Worm (Caenorhabditis elegans) whole organism, young adult: ENCODE data around the gene F11A5.17.

Experiments
- B0019.2 ChIP-seq: fragments of 200-800 bp; sonication (Bioruptor generic); conservative IDR thresholded peaks from 2 replicates; pipeline ENCODE4 v1.3.6; 2022; ENCODE audit warnings: missing genetic modification reagents, missing genetic modification characterization, missing compliant biosample characterization
- B0035.1 ChIP-seq: sonication (generic microtip); optimal IDR thresholded peaks from 2 replicates; lab custom pipeline; 2016; ENCODE audit warnings: missing genetic modification characterization, mild to moderate bottlenecking, missing compliant biosample characterization, missing genotype, missing genetic modification reagents
- F37B4.10 ChIP-seq: fragments of 200-800 bp; sonication (Bioruptor generic); IDR thresholded peaks from 2 replicates; pipeline ENCODE4 v1.3.6; 2022; ENCODE audit warnings: missing genetic modification characterization, missing compliant biosample characterization
- F55B11.4 ChIP-seq: sonication (generic microtip); optimal IDR thresholded peaks from 2 replicates; lab custom pipeline; 2016; ENCODE audit warnings: missing compliant biosample characterization, missing genetic modification characterization, borderline replicate concordance; ENCODE audit not compliant: insufficient read depth
- F57A8.1 ChIP-seq: fragments of 200-800 bp; sonication (Bioruptor generic); optimal IDR thresholded peaks from 2 replicates; lab custom pipeline; 2018; ENCODE audit warnings: mild to moderate bottlenecking, missing genetic modification characterization, moderate library complexity, missing compliant biosample characterization
- Y56A3A.18 ChIP-seq: fragments of 200-800 bp; sonication (Bioruptor generic); IDR thresholded peaks from 2 replicates; pipeline ENCODE4 v1.3.6; 2022; ENCODE audit warnings: missing genetic modification reagents, missing genetic modification characterization, missing compliant biosample characterization
- Y67H2A.10 ChIP-seq: fragments of 200-800 bp; sonication (Bioruptor generic); conservative IDR thresholded peaks from 2 replicates; pipeline ENCODE4 v1.3.6; 2022; ENCODE audit warnings: missing genetic modification reagents, missing genetic modification characterization, missing compliant biosample characterization
- Y79H2A.3 ChIP-seq: fragments of 200-800 bp; sonication (Bioruptor generic); conservative IDR thresholded peaks from 2 replicates; pipeline ENCODE4 v1.3.6; 2022; ENCODE audit warnings: missing genetic modification reagents, missing genetic modification characterization, missing compliant biosample characterization
- ama-1 ChIP-seq, 3 experiments: fragments of 150-350 bp in 1 of 3; sonication (generic microtip) in 2 of 3; optimal IDR thresholded peaks; 2 replicates each; lab custom pipeline; 2014 to 2018; ENCODE audit warnings: missing biosample characterization in 2 of 3, missing genetic modification characterization in 2 of 3, missing genetic modification reagents in 2 of 3
- aptf-2 ChIP-seq: fragments of 200-800 bp; sonication (Bioruptor generic); conservative IDR thresholded peaks from 2 replicates; pipeline ENCODE4 v1.3.6; 2022; ENCODE audit warnings: missing genetic modification reagents, missing genetic modification characterization, missing compliant biosample characterization
- athp-1 ChIP-seq: sonication (generic microtip); optimal IDR thresholded peaks from 2 replicates; lab custom pipeline; 2017; ENCODE audit warnings: mild to moderate bottlenecking, missing genetic modification characterization, missing compliant biosample characterization
- attf-5 ChIP-seq: fragments of 200-800 bp; sonication (Bioruptor generic); optimal IDR thresholded peaks from 2 replicates; lab custom pipeline; 2018; ENCODE audit warnings: mild to moderate bottlenecking, missing genetic modification characterization, missing compliant biosample characterization
- bed-1 ChIP-seq: fragments of 200-800 bp; sonication (Bioruptor generic); IDR thresholded peaks from 2 replicates; pipeline ENCODE4 v1.3.6; 2022; ENCODE audit warnings: missing genetic modification reagents, missing genetic modification characterization, missing compliant biosample characterization
- dpl-1 ChIP-seq: fragments of 150-350 bp; optimal IDR thresholded peaks from 2 replicates; lab custom pipeline; 2014; ENCODE audit warnings: missing biosample characterization, missing genetic modification reagents, missing genetic modification characterization
- egl-44 ChIP-seq: fragments of 200-800 bp; sonication (Bioruptor generic); IDR thresholded peaks from 2 replicates; pipeline ENCODE4 v1.3.6; 2022; ENCODE audit warnings: missing genetic modification reagents, missing genetic modification characterization, missing compliant biosample characterization
- egrh-3 ChIP-seq: fragments of 200-800 bp; sonication (Bioruptor generic); IDR thresholded peaks from 2 replicates; pipeline ENCODE4 v1.3.6; 2022; ENCODE audit warnings: missing genetic modification reagents, missing genetic modification characterization, missing compliant biosample characterization
- let-526 ChIP-seq: fragments of 200-800 bp; sonication (Bioruptor generic); IDR thresholded peaks from 2 replicates; pipeline ENCODE4 v1.3.6; 2022; ENCODE audit warnings: missing genetic modification reagents, missing genetic modification characterization, missing compliant biosample characterization
- lin-35 ChIP-seq, 3 experiments: fragments of 150-350 bp in 2 of 3; sonication (generic microtip) in 1 of 3; optimal IDR thresholded peaks; 2 replicates each; lab custom pipeline; 2014 to 2018; ENCODE audit warnings: missing biosample characterization in 3 of 3, missing genetic modification characterization in 3 of 3, missing genetic modification reagents in 3 of 3
- lin-40 ChIP-seq: sonication (generic microtip); optimal IDR thresholded peaks from 2 replicates; lab custom pipeline; 2016; ENCODE audit warnings: missing genetic modification characterization, mild to moderate bottlenecking, missing compliant biosample characterization, missing genotype, missing genetic modification reagents
- mel-28 ChIP-seq: sonication (generic microtip); optimal IDR thresholded peaks from 2 replicates; lab custom pipeline; 2016; ENCODE audit warnings: borderline replicate concordance, mild to moderate bottlenecking, missing genetic modification characterization, missing compliant biosample characterization
- mes-4 ChIP-seq: sonication (generic microtip); optimal IDR thresholded peaks from 2 replicates; lab custom pipeline; 2016; ENCODE audit warnings: missing genotype, missing genetic modification characterization, missing compliant biosample characterization
- nfya-1 ChIP-seq: sonication (generic microtip); optimal IDR thresholded peaks from 2 replicates; lab custom pipeline; 2017; ENCODE audit warnings: antibody characterized with exemption, missing compliant biosample characterization, missing genetic modification characterization, borderline replicate concordance; ENCODE audit not compliant: insufficient read depth
- nhr-120 ChIP-seq: fragments of 200-800 bp; sonication (Bioruptor generic); IDR thresholded peaks from 2 replicates; pipeline ENCODE4 v1.3.6; 2022; ENCODE audit warnings: missing genetic modification characterization, missing compliant biosample characterization
- nhr-80 ChIP-seq: sonication (generic microtip); optimal IDR thresholded peaks from 2 replicates; lab custom pipeline; 2016; ENCODE audit warnings: missing genetic modification characterization, missing compliant biosample characterization
- nhr-90 ChIP-seq: sonication (generic microtip); optimal IDR thresholded peaks from 2 replicates; lab custom pipeline; 2016; ENCODE audit warnings: missing genotype, mild to moderate bottlenecking, missing genetic modification characterization, missing compliant biosample characterization
- rcor-1 ChIP-seq: fragments of 200-800 bp; sonication (Bioruptor generic); IDR thresholded peaks from 2 replicates; pipeline ENCODE4 v1.3.6; 2022; ENCODE audit warnings: missing genetic modification reagents, missing genetic modification characterization, missing compliant biosample characterization
- rpc-1 ChIP-seq, 2 experiments: fragments of 150-350 bp in 1 of 2; sonication (generic microtip) in 1 of 2; optimal IDR thresholded peaks; 2 replicates each; lab custom pipeline; 2014 to 2018; ENCODE audit warnings: missing biosample characterization in 1 of 2, missing genetic modification characterization in 1 of 2, missing genetic modification reagents in 1 of 2, missing genotype in 1 of 2
- tbp1 ChIP-seq: fragments of 200-800 bp; sonication (Bioruptor generic); optimal IDR thresholded peaks from 2 replicates; lab custom pipeline; 2018; ENCODE audit warnings: mild to moderate bottlenecking, missing genetic modification characterization, missing compliant biosample characterization
- ztf-22 ChIP-seq: fragments of 200-800 bp; sonication (Bioruptor generic); optimal IDR thresholded peaks from 2 replicates; lab custom pipeline; 2018; ENCODE audit warnings: mild to moderate bottlenecking, missing genetic modification characterization, moderate library complexity, missing compliant biosample characterization
- ztf-28 ChIP-seq: fragments of 200-800 bp; sonication (Bioruptor generic); IDR thresholded peaks from 2 replicates; pipeline ENCODE4 v1.3.6; 2022; ENCODE audit warnings: missing genetic modification reagents, missing genetic modification characterization, missing compliant biosample characterization

F11A5.17 gene

DNA sequence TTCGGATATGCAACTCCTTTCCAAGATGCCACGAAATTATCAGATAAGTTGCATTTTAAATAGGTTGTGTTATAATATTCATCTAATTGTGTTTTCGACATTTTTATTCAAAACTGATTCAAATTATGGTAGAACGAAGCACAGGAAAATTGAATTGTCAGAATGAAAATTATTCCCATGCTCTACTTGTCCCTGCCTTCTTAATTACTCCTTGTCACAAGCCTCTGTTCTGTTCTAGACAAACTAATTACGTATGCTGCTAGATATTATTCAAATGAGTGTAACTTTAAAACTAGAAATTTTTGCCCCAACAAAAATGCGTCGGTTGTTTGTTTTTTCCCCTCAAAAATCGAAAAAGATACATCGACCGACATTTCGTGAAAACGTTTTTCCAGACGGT, 42.2 kb downstream of the F11A5.17 start, which contains the start of gene srh-104:
Gene srh-104 (minus strand): TSS at position 101 of the 400 bp plus-strand sequence.
- TF ChIP-seq B0019.2 (no peak), dpl-1 (GFP tag; lab: Kevin White, UChicago) (no peak), ama-1 (optimal IDR thresholded peaks at IDR 0.05; lab: Kevin White, UChicago) (no peak), ama-1 (GFP tag; optimal IDR thresholded peaks at IDR 0.05; lab: Kevin White, UChicago) (no peak), rcor-1 (GFP tag; lab: Robert Waterston, UW) (no peak), bed-1 (GFP tag; lab: Robert Waterston, UW) (no peak), let-526 (GFP tag; lab: Robert Waterston, UW) (no peak), athp-1 (no peak), aptf-2 (GFP tag; lab: Robert Waterston, UW) (no peak), ztf-22 (GFP tag; lab: Kevin White, UChicago) (no peak), Y67H2A.10 (GFP tag; lab: Robert Waterston, UW) (no peak), ztf-28 (GFP tag; lab: Robert Waterston, UW) (no peak), lin-40 (tag; lab: Kevin White, UChicago) (no peak), attf-5 (GFP tag; lab: Kevin White, UChicago) (no peak), tbp1 (GFP tag; lab: Kevin White, UChicago) (no peak), nhr-80 (tag; lab: Kevin White, UChicago) (no peak)
- TF ChIP-seq, all 124 proteins: peak for 0

DNA sequence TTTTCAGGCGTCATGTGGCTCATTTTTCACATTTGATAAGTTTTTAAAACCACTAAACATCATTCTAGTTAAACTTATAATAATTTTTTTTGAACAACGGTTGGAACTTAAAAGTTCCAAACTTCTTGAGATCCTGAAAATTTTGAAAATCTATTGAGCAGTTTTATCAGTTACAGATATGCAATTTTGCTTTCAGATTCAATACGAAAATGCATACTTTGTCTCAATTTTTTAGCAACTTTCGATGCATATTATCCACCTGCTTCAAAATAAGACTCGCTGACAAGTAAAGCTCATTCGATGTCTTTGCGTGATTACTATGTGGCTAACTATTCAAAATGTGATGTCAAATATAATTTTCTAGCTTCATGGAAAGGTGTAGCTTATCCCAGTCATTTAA, 44.7 kb downstream of the F11A5.17 start, which contains the start of gene srh-95:
Gene srh-95 (plus strand): TSS at position 301 of the 400 bp plus-strand sequence.
- TF ChIP-seq mel-28 (no peak), lin-35 (GFP tag; optimal IDR thresholded peaks at IDR 0.05; lab: Kevin White, UChicago) (no peak), F55B11.4 (no peak), Y67H2A.10 (GFP tag; lab: Robert Waterston, UW) (no peak), nhr-120 (no peak), nhr-90 (no peak)
- TF ChIP-seq, all 124 proteins: peak for 0

DNA sequence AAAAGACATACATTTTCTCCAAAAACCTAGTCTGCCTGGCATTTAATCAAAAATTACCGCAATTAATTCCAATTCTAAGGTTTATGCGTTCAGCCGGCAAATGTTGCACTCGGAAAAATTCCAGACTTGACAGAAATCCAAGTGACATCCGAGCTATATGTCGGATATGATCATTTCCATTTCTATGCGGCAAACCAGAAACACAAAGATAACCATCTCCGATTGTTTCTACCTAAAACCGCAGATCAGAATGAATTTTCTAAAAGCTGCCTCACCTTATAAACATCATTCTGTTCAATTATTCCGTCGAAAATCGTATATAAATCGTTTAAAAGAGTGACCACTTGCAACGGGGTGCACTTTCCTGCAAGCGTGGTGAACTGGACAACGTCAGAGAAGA, 47.3 kb downstream of the F11A5.17 start:
- TF ChIP-seq Y79H2A.3 (GFP tag; lab: Robert Waterston, UW) (no peak), F37B4.10 (GFP tag; lab: Robert Waterston, UW) (no peak), athp-1 (no peak), rpc-1 (optimal IDR thresholded peaks at IDR 0.05; lab: Kevin White, UChicago) (no peak), rpc-1 (tag; optimal IDR thresholded peaks at IDR 0.05; lab: Kevin White, UChicago) (no peak), mes-4 (tag; lab: Kevin White, UChicago) (no peak), egl-44 (no peak), let-526 (GFP tag; lab: Robert Waterston, UW) (no peak), egrh-3 (GFP tag; lab: Robert Waterston, UW) (no peak), Y56A3A.18 (GFP tag; lab: Robert Waterston, UW) (no peak), F57A8.1 (GFP tag; lab: Kevin White, UChicago) (no peak), B0035.1 (no peak), nfya-1 (tag; lab: Kevin White, UChicago) (no peak), dpl-1 (GFP tag; lab: Kevin White, UChicago) (no peak)
